Fruit fly (Drosophila melanogaster) Kc167 (cell line): Measurements from ENCODE around the gene alpha4GT1.

ENCODE experiments used
- Myc ChIP-seq: fragments of >200 bp; optimal IDR thresholded peaks from 2 replicates; lab custom pipeline; 2017; ENCODE audit warnings: missing external identifiers
- psq ChIP-seq: fragments of >200 bp; optimal IDR thresholded peaks from 2 replicates; lab custom pipeline; 2017; ENCODE audit warnings: missing external identifiers

DNA sequence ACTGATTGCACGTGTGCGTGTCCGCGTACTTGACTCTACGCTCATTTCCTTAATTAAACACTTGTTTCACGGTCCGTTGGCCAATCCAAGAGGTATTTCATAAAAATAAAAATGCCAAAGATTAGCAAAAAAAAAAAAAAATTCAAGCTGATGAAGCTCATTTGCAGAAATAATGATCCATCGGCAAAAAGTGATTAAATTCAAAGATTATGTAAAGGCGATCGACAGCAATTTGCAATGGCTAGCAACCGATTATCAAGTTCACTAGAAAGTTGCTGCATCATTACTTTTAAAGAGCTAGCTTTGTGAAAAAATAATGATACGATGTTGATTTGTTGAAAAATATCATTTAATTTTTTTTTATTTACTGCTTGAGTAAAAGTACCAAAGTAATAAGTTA lies 13.5 kb downstream of the alpha4GT1 start:
- TF ChIP-seq Myc (lab: Kevin White, UChicago) (no peak), psq (lab: Kevin White, UChicago) (no peak)
